Fruit fly (Drosophila melanogaster): ENCODE data around the gene Vps15.
A peak's percentile ranks its signal among the peaks of the same experiment; 100 is the strongest.

Vps15 gene

dm6 chr3R:9245576-9246200, at the start of gene Vps15 (continued):
- no peak for TF ChIP-seq CG8478 (optimal IDR thresholded peaks at IDR 0.05)
- peak; percentile 65; the same call in 2 of the 3 replicates for TF ChIP-seq tgo (GFP tag; IDR thresholded peaks at IDR 0.05)
- peak; percentile 73 for TF ChIP-seq B-H2 (GFP tag; optimal IDR thresholded peaks at IDR 0.05)
- TF ChIP-seq Hr39 (optimal IDR thresholded peaks at IDR 0.05) = no peak
- TF ChIP-seq GATAe (GFP tag; conservative IDR thresholded peaks at IDR 0.05) = no peak; the same call in 1 of the 2 replicates
- peak; percentile 60 for TF ChIP-seq CG15011 (GFP tag; optimal IDR thresholded peaks at IDR 0.05)
- TF ChIP-seq Oli (tag; optimal IDR thresholded peaks at IDR 0.05) = peak; percentile 54
- peak; percentile 33 for TF ChIP-seq pnt (GFP tag; optimal IDR thresholded peaks at IDR 0.05)
- TF ChIP-seq Xrp1 (GFP tag; IDR thresholded peaks at IDR 0.05) = peak; percentile 85
- TF ChIP-seq CG16779 (GFP tag; IDR thresholded peaks at IDR 0.05) = 0 out of 2 replicates have a peak, but pooled peaks have one; percentile 31
- no peak for TF ChIP-seq CG6854 (GFP tag; optimal IDR thresholded peaks at IDR 0.05)
- TF ChIP-seq CG2678 (tag; optimal IDR thresholded peaks at IDR 0.05) = peak; percentile 88
- TF ChIP-seq CG6765 (GFP tag; optimal IDR thresholded peaks at IDR 0.05) = peak; percentile 47
- TF ChIP-seq CG5245 (GFP tag; optimal IDR thresholded peaks at IDR 0.05) = peak; percentile 54
- peak; percentile 56 for TF ChIP-seq Antp (GFP tag; optimal IDR thresholded peaks at IDR 0.05)
- TF ChIP-seq Poxn (GFP tag; IDR thresholded peaks at IDR 0.05) = no peak
- TF ChIP-seq CG18011 (GFP tag; optimal IDR thresholded peaks at IDR 0.05) = peak; percentile 61
- no peak for TF ChIP-seq aop (GFP tag; IDR thresholded peaks at IDR 0.05)
- TF ChIP-seq dimm (GFP tag; IDR thresholded peaks at IDR 0.05) = no peak
- peak; percentile 62 for TF ChIP-seq CG18764 (GFP tag; optimal IDR thresholded peaks at IDR 0.05)
- TF ChIP-seq pum (GFP tag; optimal IDR thresholded peaks at IDR 0.05) = peak; percentile 67
- TF ChIP-seq CG9932 (GFP tag; IDR thresholded peaks at IDR 0.05) = peak; percentile 79
- peak; percentile 72 for TF ChIP-seq CG9727 (GFP tag; optimal IDR thresholded peaks at IDR 0.05)
- peak; percentile 90 for TF ChIP-seq CG2712 (tag; optimal IDR thresholded peaks at IDR 0.05)
- peak; percentile 33 for TF ChIP-seq jumu (GFP tag; optimal IDR thresholded peaks at IDR 0.05)
- TF ChIP-seq CG9437 (GFP tag; optimal IDR thresholded peaks at IDR 0.05) = peak; percentile 37
- peak; percentile 97 for TF ChIP-seq Dll (GFP tag; IDR thresholded peaks at IDR 0.05; ENCODE audit: partially characterized antibody)
- peak; percentile 65 for TF ChIP-seq scrt (GFP tag; optimal IDR thresholded peaks at IDR 0.05)
- peak; percentile 31 for TF ChIP-seq CG2875 (GFP tag; optimal IDR thresholded peaks at IDR 0.05)
- peak; percentile 32 for TF ChIP-seq YL-1 (GFP tag; optimal IDR thresholded peaks at IDR 0.05)
- TF ChIP-seq CG4617 (GFP tag; optimal IDR thresholded peaks at IDR 0.05; ENCODE audit: borderline replicate concordance) = peak; percentile 46
- no peak for TF ChIP-seq CG7987 (GFP tag; optimal IDR thresholded peaks at IDR 0.05)
- TF ChIP-seq Lpt (GFP tag; optimal IDR thresholded peaks at IDR 0.05) = no peak
- TF ChIP-seq CG6254 (GFP tag; optimal IDR thresholded peaks at IDR 0.05) = peak; percentile 4
- peak; percentile 65; the same call in 2 of the 3 replicates for TF ChIP-seq CG6791 (GFP tag; IDR thresholded peaks at IDR 0.05; ENCODE audit: partially characterized antibody)
- no peak for TF ChIP-seq ken (GFP tag; IDR thresholded peaks at IDR 0.05)
- peak; percentile 66 for TF ChIP-seq Deaf1 (tag; optimal IDR thresholded peaks at IDR 0.05)
- no peak for TF ChIP-seq sr (GFP tag; IDR thresholded peaks at IDR 0.05)
- TF ChIP-seq Gsc (GFP tag; IDR thresholded peaks at IDR 0.05) = no peak
- peak; percentile 65 for TF ChIP-seq CG6689 (GFP tag; IDR thresholded peaks at IDR 0.05)
- no peak for TF ChIP-seq ham (GFP tag; IDR thresholded peaks at IDR 0.05)
- 0 out of 2 replicates have a peak, but pooled peaks have one; percentile 20 for TF ChIP-seq CG4360 (GFP tag; IDR thresholded peaks at IDR 0.05)
- TF ChIP-seq CG8765 (GFP tag; IDR thresholded peaks at IDR 0.05) = no peak
- TF ChIP-seq CG1529 (GFP tag; optimal IDR thresholded peaks at IDR 0.05) = peak; percentile 43
- peak; percentile 62 for TF ChIP-seq CG4854 (GFP tag; optimal IDR thresholded peaks at IDR 0.05)
- TF ChIP-seq CkIIα-i1 (GFP tag; IDR thresholded peaks at IDR 0.05) = no peak
- peak; percentile 86 for TF ChIP-seq nmo (GFP tag; optimal IDR thresholded peaks at IDR 0.05)
- TF ChIP-seq CG4707 (GFP tag; optimal IDR thresholded peaks at IDR 0.05) = no peak
- TF ChIP-seq D19A (tag; optimal IDR thresholded peaks at IDR 0.05) = peak; percentile 75
- TF ChIP-seq CG18262 (tag; optimal IDR thresholded peaks at IDR 0.05) = peak; percentile 84
- peak; percentile 78 for TF ChIP-seq ind (GFP tag; optimal IDR thresholded peaks at IDR 0.05)

All from whole organism, embryonic.